Worm (Caenorhabditis elegans) whole organism, L2 larva: ENCODE data around the gene F27B10.1.

Experiments used
- F13H6.1 ChIP-seq: sonication (generic microtip); optimal IDR thresholded peaks from 2 replicates; lab custom pipeline; 2016; ENCODE audit warnings: missing genetic modification characterization, missing compliant biosample characterization
- R02D3.7 ChIP-seq: fragments of 150-350 bp; optimal IDR thresholded peaks from 2 replicates; lab custom pipeline; 2014; ENCODE audit warnings: missing biosample characterization, missing genetic modification characterization
- Y55F3AM.14 ChIP-seq: fragments of 200-800 bp; sonication (Bioruptor generic); optimal IDR thresholded peaks from 2 replicates; lab custom pipeline; 2018; ENCODE audit warnings: mild to moderate bottlenecking, missing genetic modification characterization, missing compliant biosample characterization
- ZK546.5 ChIP-seq: sonication (generic microtip); optimal IDR thresholded peaks from 2 replicates; lab custom pipeline; 2017; ENCODE audit warnings: missing biosample characterization, missing genetic modification characterization
- alr-1 ChIP-seq: fragments of 150-350 bp; optimal IDR thresholded peaks from 2 replicates; lab custom pipeline; 2014; ENCODE audit warnings: missing biosample characterization, missing genetic modification characterization
- aly-2 ChIP-seq: fragments of 150-350 bp; optimal IDR thresholded peaks from 2 replicates; lab custom pipeline; 2014; ENCODE audit warnings: missing biosample characterization, missing genetic modification characterization
- ama-1 ChIP-seq: fragments of 150-350 bp; optimal IDR thresholded peaks from 2 replicates; lab custom pipeline; 2018; ENCODE audit warnings: inconsistent platforms
- blmp-1 ChIP-seq: sonication (generic microtip); optimal IDR thresholded peaks from 2 replicates; lab custom pipeline; 2017; ENCODE audit warnings: missing genetic modification characterization, mild to moderate bottlenecking, missing compliant biosample characterization, antibody characterized with exemption, moderate library complexity; ENCODE audit not compliant: insufficient read depth
- ceh-16 ChIP-seq: fragments of 150-350 bp; optimal IDR thresholded peaks from 2 replicates; lab custom pipeline; 2014; ENCODE audit warnings: missing biosample characterization, missing genetic modification characterization
- ceh-82 ChIP-seq: fragments of 150-350 bp; optimal IDR thresholded peaks from 2 replicates; lab custom pipeline; 2014; ENCODE audit warnings: missing biosample characterization, missing genetic modification characterization
- egl-27 ChIP-seq: sonication (generic microtip); optimal IDR thresholded peaks from 3 replicates; lab custom pipeline; 2017; ENCODE audit warnings: missing biosample characterization, missing genetic modification reagents, missing genetic modification characterization
- fos-1 ChIP-seq: fragments of 150-350 bp; optimal IDR thresholded peaks from 2 replicates; lab custom pipeline; 2014; ENCODE audit warnings: missing biosample characterization, missing genetic modification characterization
- lin-11 ChIP-seq: fragments of 150-350 bp; sonication (generic microtip); optimal IDR thresholded peaks from 2 replicates; lab custom pipeline; 2014; ENCODE audit warnings: missing biosample characterization, missing genetic modification characterization, inconsistent platforms, mixed read lengths
- lin-39 ChIP-seq: fragments of 150-350 bp; optimal IDR thresholded peaks from 2 replicates; lab custom pipeline; 2014; ENCODE audit warnings: missing biosample characterization, missing genetic modification reagents, missing genetic modification characterization
- mbf-1 ChIP-seq: sonication (generic microtip); optimal IDR thresholded peaks from 2 replicates; lab custom pipeline; 2017; ENCODE audit warnings: missing biosample characterization, missing genetic modification characterization
- mdl-1 ChIP-seq, 2 experiments: fragments of 150-350 bp in 1 of 2; sonication (generic microtip) in 1 of 2; optimal IDR thresholded peaks; 2 replicates each; lab custom pipeline; 2017; ENCODE audit warnings: missing biosample characterization in 2 of 2, missing genetic modification characterization in 2 of 2
- nhr-10 ChIP-seq: sonication (generic microtip); optimal IDR thresholded peaks from 2 replicates; lab custom pipeline; 2017; ENCODE audit warnings: missing biosample characterization, missing genetic modification characterization
- nhr-11 ChIP-seq: fragments of 150-350 bp; optimal IDR thresholded peaks from 2 replicates; lab custom pipeline; 2014; ENCODE audit warnings: missing biosample characterization, missing genetic modification characterization
- nhr-12 ChIP-seq: fragments of 150-350 bp; optimal IDR thresholded peaks from 2 replicates; lab custom pipeline; 2014; ENCODE audit warnings: missing biosample characterization, missing genetic modification characterization
- nhr-129 ChIP-seq: fragments of 150-350 bp; optimal IDR thresholded peaks from 2 replicates; lab custom pipeline; 2014; ENCODE audit warnings: missing biosample characterization, missing genetic modification characterization
- nhr-21 ChIP-seq: fragments of 150-350 bp; optimal IDR thresholded peaks from 2 replicates; lab custom pipeline; 2014; ENCODE audit warnings: missing biosample characterization, missing genetic modification characterization
- nhr-23 ChIP-seq: fragments of 150-350 bp; optimal IDR thresholded peaks from 2 replicates; lab custom pipeline; 2014; ENCODE audit warnings: missing biosample characterization, missing genetic modification reagents, missing genetic modification characterization
- nhr-237 ChIP-seq: fragments of 150-350 bp; optimal IDR thresholded peaks from 2 replicates; lab custom pipeline; 2014; ENCODE audit warnings: missing biosample characterization, missing genetic modification characterization
- nhr-6 ChIP-seq: fragments of 150-350 bp; optimal IDR thresholded peaks from 2 replicates; lab custom pipeline; 2014; ENCODE audit warnings: missing biosample characterization, missing genetic modification characterization
- nhr-77 ChIP-seq: fragments of 150-350 bp; optimal IDR thresholded peaks from 2 replicates; lab custom pipeline; 2014; ENCODE audit warnings: missing biosample characterization, missing genetic modification characterization
- sem-4 ChIP-seq: fragments of 150-350 bp; optimal IDR thresholded peaks from 2 replicates; lab custom pipeline; 2014; ENCODE audit warnings: missing biosample characterization, missing genetic modification reagents, missing genetic modification characterization
- sma-3 ChIP-seq: sonication (generic microtip); optimal IDR thresholded peaks from 2 replicates; lab custom pipeline; 2016; ENCODE audit warnings: missing genetic modification reagents, missing genetic modification characterization, missing compliant biosample characterization
- sma-9 ChIP-seq, 2 experiments: fragments of 150-350 bp in 1 of 2; sonication (generic microtip) in 1 of 2; optimal IDR thresholded peaks; 2 replicates each; lab custom pipeline; 2014 to 2016; ENCODE audit warnings: missing genetic modification characterization in 2 of 2, mild to moderate bottlenecking in 1 of 2, missing biosample characterization in 1 of 2, missing compliant biosample characterization in 1 of 2, missing genetic modification reagents in 1 of 2, moderate library complexity in 1 of 2
- snpc-4 ChIP-seq: fragments of 150-350 bp; optimal IDR thresholded peaks from 2 replicates; lab custom pipeline; 2014; ENCODE audit warnings: missing biosample characterization, missing genetic modification characterization
- ztf-1 ChIP-seq: fragments of 200-800 bp; sonication (Bioruptor generic); conservative IDR thresholded peaks from 2 replicates; pipeline ENCODE4 v1.3.6; 2022; ENCODE audit warnings: missing genetic modification characterization, missing compliant biosample characterization
- ztf-11 ChIP-seq: sonication (generic microtip); optimal IDR thresholded peaks from 2 replicates; lab custom pipeline; 2017; ENCODE audit warnings: missing biosample characterization, missing genetic modification characterization
- ztf-4 ChIP-seq: fragments of 150-350 bp; optimal IDR thresholded peaks from 2 replicates; lab custom pipeline; 2014; ENCODE audit warnings: missing biosample characterization, missing genetic modification characterization

F27B10.1 gene

ce11 chrV:7096129-7096730, 23.8 kb downstream of the F27B10.1 start:
- TF ChIP-seq lin-11 (tag; lab: Kevin White, UChicago) (no peak), sma-9 (GFP tag; optimal IDR thresholded peaks at IDR 0.05; lab: Kevin White, UChicago) (no peak), sma-9 (tag; optimal IDR thresholded peaks at IDR 0.05; lab: Kevin White, UChicago) (no peak), ceh-82 (tag; lab: Kevin White, UChicago) (no peak), sem-4 (no peak), nhr-6 (tag; lab: Kevin White, UChicago) (no peak), nhr-11 (tag; lab: Kevin White, UChicago) (no peak), blmp-1 (tag; lab: Kevin White, UChicago) (no peak), ceh-16 (no peak), ztf-4 (tag; lab: Kevin White, UChicago) (no peak), R02D3.7 (tag; lab: Kevin White, UChicago) (no peak), nhr-77 (tag; lab: Kevin White, UChicago) (no peak), aly-2 (no peak), nhr-23 (tag; lab: Kevin White, UChicago) (no peak), nhr-129 (no peak), mdl-1 (tag; optimal IDR thresholded peaks at IDR 0.05; lab: Kevin White, UChicago) (no peak), egl-27 (tag; lab: Kevin White, UChicago) (no peak)
- TF ChIP-seq, all 48 proteins: peak for 0

- TF ChIP-seq alr-1 (tag; lab: Kevin White, UChicago) (no peak), nhr-11 (tag; lab: Kevin White, UChicago) (no peak), Y55F3AM.14 (GFP tag; lab: Kevin White, UChicago) (no peak), F13H6.1 (no peak), nhr-23 (tag; lab: Kevin White, UChicago) (no peak), mdl-1 (tag; optimal IDR thresholded peaks at IDR 0.05; lab: Kevin White, UChicago) (no peak), fos-1 (no peak), lin-11 (tag; lab: Kevin White, UChicago) (no peak)
- TF ChIP-seq, all 48 proteins: peak for 0
Observed at ce11 chrV:7096811-7097210, 24.4 kb downstream of the F27B10.1 start.

- no peak for TF ChIP-seq mbf-1 (tag; lab: Kevin White, UChicago)
- no peak for TF ChIP-seq nhr-12
- no peak for TF ChIP-seq fos-1
- TF ChIP-seq nhr-21: no peak
- TF ChIP-seq nhr-77 (tag; lab: Kevin White, UChicago): no peak
- TF ChIP-seq blmp-1 (tag; lab: Kevin White, UChicago): no peak
- TF ChIP-seq ztf-11 (tag; lab: Kevin White, UChicago): no peak
- no peak for TF ChIP-seq lin-39 (tag; lab: Kevin White, UChicago)
- TF ChIP-seq lin-11 (tag; lab: Kevin White, UChicago): no peak
- TF ChIP-seq snpc-4 (tag; lab: Kevin White, UChicago): no peak
- TF ChIP-seq nhr-129: no peak
- TF ChIP-seq nhr-11 (tag; lab: Kevin White, UChicago): no peak
Observed at ce11 chrV:7103247-7103646, 30.8 kb downstream of the F27B10.1 start, which contains the start of gene odr-2. TSS of gene odr-2 (plus strand) at chrV:7103547.

ce11 chrV:7106499-7107152, 34.2 kb downstream of the F27B10.1 start:
- TF ChIP-seq ztf-1 (GFP tag; lab: Robert Waterston, UW) (no peak), F13H6.1 (no peak), nhr-237 (tag; lab: Kevin White, UChicago) (no peak), ama-1 (lab: Kevin White, UChicago) (no peak), alr-1 (tag; lab: Kevin White, UChicago) (no peak), nhr-12 (no peak), ztf-11 (tag; lab: Kevin White, UChicago) (no peak), R02D3.7 (tag; lab: Kevin White, UChicago) (no peak), ZK546.5 (tag; lab: Kevin White, UChicago) (no peak), sma-3 (no peak)
- TF ChIP-seq, all 48 proteins: peak for 0

- TF ChIP-seq R02D3.7 (tag; lab: Kevin White, UChicago): no peak
- TF ChIP-seq Y55F3AM.14 (GFP tag; lab: Kevin White, UChicago): no peak
- TF ChIP-seq nhr-10: no peak
Observed at ce11 chrV:7110370-7110769, 38.0 kb downstream of the F27B10.1 start.
